Fruit fly (Drosophila melanogaster) whole organism, embryonic: ENCODE measurements around the gene CG43293.

Experiments used
- BtbVII ChIP-seq: fragments of 200-800 bp; sonication (Bioruptor generic); optimal IDR thresholded peaks from 3 replicates; lab custom pipeline; 2017; ENCODE audit warnings: missing biosample characterization, mild to moderate bottlenecking, missing genetic modification characterization
- Bteb2 ChIP-seq: fragments of 200-800 bp; sonication (Bioruptor generic); optimal IDR thresholded peaks from 2 replicates; lab custom pipeline; 2016; ENCODE audit warnings: missing biosample characterization, missing genetic modification characterization
- C15 ChIP-seq: fragments of 200-800 bp; sonication (Bioruptor generic); IDR thresholded peaks from 3 replicates; pipeline ENCODE4 v1.3.6; 2022; ENCODE audit warnings: missing biosample characterization, missing genetic modification characterization
- CG10462 ChIP-seq: fragments of 200-800 bp; sonication (Bioruptor generic); optimal IDR thresholded peaks from 2 replicates; lab custom pipeline; 2016; ENCODE audit warnings: missing biosample characterization, missing genetic modification characterization
- CG11456 ChIP-seq: fragments of 200-800 bp; sonication (Bioruptor generic); IDR thresholded peaks from 3 replicates; pipeline ENCODE4 v1.3.6; 2022; ENCODE audit warnings: missing biosample characterization, missing genetic modification characterization
- CG11723 ChIP-seq: fragments of 200-800 bp; sonication (Bioruptor generic); optimal IDR thresholded peaks from 2 replicates; lab custom pipeline; 2017; ENCODE audit warnings: missing biosample characterization, mild to moderate bottlenecking, missing genetic modification characterization
- CG12236 ChIP-seq: fragments of 200-800 bp; sonication (Bioruptor generic); optimal IDR thresholded peaks from 2 replicates; lab custom pipeline; 2016; ENCODE audit warnings: missing biosample characterization, missing genetic modification characterization
- CG15601 ChIP-seq: fragments of 200-800 bp; sonication (Bioruptor generic); optimal IDR thresholded peaks from 3 replicates; lab custom pipeline; 2019; ENCODE audit warnings: missing biosample characterization, mild to moderate bottlenecking, missing genetic modification characterization, moderate library complexity
- CG16863 ChIP-seq: fragments of 200-800 bp; sonication (Bioruptor generic); optimal IDR thresholded peaks from 3 replicates; lab custom pipeline; 2016; ENCODE audit warnings: missing biosample characterization, missing genetic modification characterization
- CG17328 ChIP-seq: fragments of 200-800 bp; sonication (Bioruptor generic); IDR thresholded peaks from 2 replicates; pipeline ENCODE4 v1.3.6; 2022; ENCODE audit warnings: missing biosample characterization, missing genetic modification characterization
- CG17359 ChIP-seq: fragments of 200-800 bp; sonication (Bioruptor generic); optimal IDR thresholded peaks from 3 replicates; lab custom pipeline; 2018; ENCODE audit warnings: missing biosample characterization, mild to moderate bottlenecking, missing genetic modification characterization, moderate library complexity
- CG17829 ChIP-seq: fragments of 200-800 bp; optimal IDR thresholded peaks from 2 replicates; lab custom pipeline; 2019; ENCODE audit warnings: missing biosample characterization, mild to moderate bottlenecking, missing genetic modification characterization, moderate library complexity
- CG18011 ChIP-seq: fragments of 200-800 bp; sonication (Bioruptor generic); optimal IDR thresholded peaks from 2 replicates; lab custom pipeline; 2017; ENCODE audit warnings: missing biosample characterization, missing genetic modification characterization, mild to moderate bottlenecking, moderate library complexity, missing genotype
- CG18619 ChIP-seq: fragments of 200-800 bp; sonication (Bioruptor generic); optimal IDR thresholded peaks from 3 replicates; lab custom pipeline; 2017; ENCODE audit warnings: missing biosample characterization, mild to moderate bottlenecking, missing genetic modification characterization
- CG34422 ChIP-seq: fragments of 200-800 bp; sonication (Bioruptor generic); IDR thresholded peaks from 3 replicates; pipeline ENCODE4 v1.3.6; 2022; ENCODE audit warnings: missing biosample characterization, missing genetic modification characterization
- CG3847 ChIP-seq: fragments of 200-800 bp; sonication (Bioruptor generic); IDR thresholded peaks from 2 replicates; pipeline ENCODE4 v1.3.6; 2022; ENCODE audit warnings: missing biosample characterization, missing genetic modification characterization
- CG4730 ChIP-seq: fragments of 200-800 bp; sonication (Bioruptor generic); IDR thresholded peaks from 2 replicates; pipeline ENCODE4 v1.3.6; 2022; ENCODE audit warnings: missing biosample characterization, missing genetic modification characterization
- CG6791 ChIP-seq: fragments of 200-800 bp; sonication (Bioruptor generic); IDR thresholded peaks from 3 replicates; pipeline ENCODE4 v1.3.6; 2022; ENCODE audit warnings: missing biosample characterization, missing genetic modification characterization; ENCODE audit not compliant: partially characterized antibody
- CG6854 ChIP-seq: fragments of 200-800 bp; sonication (Bioruptor generic); optimal IDR thresholded peaks from 3 replicates; lab custom pipeline; 2017; ENCODE audit warnings: missing biosample characterization, mild to moderate bottlenecking, missing genetic modification characterization
- CG7786 ChIP-seq: fragments of 200-800 bp; sonication (Bioruptor generic); optimal IDR thresholded peaks from 2 replicates; lab custom pipeline; 2016; ENCODE audit warnings: missing biosample characterization, missing genetic modification characterization
- CG9437 ChIP-seq: fragments of 200-800 bp; sonication (Bioruptor generic); optimal IDR thresholded peaks from 2 replicates; lab custom pipeline; 2018; ENCODE audit warnings: missing biosample characterization, mild to moderate bottlenecking, missing genetic modification characterization
- D19A ChIP-seq: fragments of 200-800 bp; optimal IDR thresholded peaks from 3 replicates; lab custom pipeline; 2019; ENCODE audit warnings: missing biosample characterization, mild to moderate bottlenecking, missing genetic modification characterization, moderate library complexity
- D19B ChIP-seq: fragments of 200-800 bp; sonication (Bioruptor generic); optimal IDR thresholded peaks from 2 replicates; lab custom pipeline; 2017; ENCODE audit warnings: missing biosample characterization, mild to moderate bottlenecking, missing genetic modification characterization
- Dfd ChIP-seq, 2 experiments: fragments of >200 bp; optimal IDR thresholded peaks; 2 replicates each; lab custom pipeline; 2017; ENCODE audit warnings: missing biosample characterization in 2 of 2, missing genetic modification characterization in 2 of 2
- Elba2 ChIP-seq: fragments of 200-800 bp; sonication (Bioruptor generic); optimal IDR thresholded peaks from 3 replicates; lab custom pipeline; 2016; ENCODE audit warnings: missing biosample characterization, missing genetic modification characterization
- Hr51 ChIP-seq, 2 experiments: fragments of 200-800 bp; sonication (Bioruptor generic); optimal IDR thresholded peaks; 2 replicates in 1 of 2; 3 replicates in 1 of 2; lab custom pipeline; 2016 to 2018; ENCODE audit warnings: missing biosample characterization in 2 of 2, missing genetic modification characterization in 2 of 2, mild to moderate bottlenecking in 1 of 2, moderate library complexity in 1 of 2
- Jarid2 ChIP-seq: fragments of 200-800 bp; sonication (Bioruptor generic); optimal IDR thresholded peaks from 3 replicates; lab custom pipeline; 2017; ENCODE audit warnings: mild to moderate bottlenecking, missing biosample characterization, missing genetic modification reagents, missing genetic modification characterization
- MTF-1 ChIP-seq: fragments of 200-800 bp; sonication (Bioruptor generic); optimal IDR thresholded peaks from 2 replicates; lab custom pipeline; 2018; ENCODE audit warnings: missing biosample characterization, mild to moderate bottlenecking, missing genetic modification characterization, borderline replicate concordance
- Med ChIP-seq: fragments of 200-800 bp; sonication (Bioruptor generic); peaks from one replicate; lab custom pipeline; 2016; ENCODE audit warnings: missing biosample characterization, missing genetic modification characterization, mild to moderate bottlenecking, inconsistent platforms, moderate library complexity
- Myb ChIP-seq: fragments of 200-800 bp; sonication (Bioruptor generic); optimal IDR thresholded peaks from 2 replicates; lab custom pipeline; 2016; ENCODE audit warnings: missing biosample characterization, missing genetic modification characterization
- Oli ChIP-seq: fragments of 200-800 bp; sonication (Bioruptor generic); optimal IDR thresholded peaks from 2 replicates; lab custom pipeline; 2018; ENCODE audit warnings: missing biosample characterization, mild to moderate bottlenecking, missing genetic modification characterization, moderate library complexity
- bcd ChIP-seq: fragments of 200-800 bp; sonication (Bioruptor generic); optimal IDR thresholded peaks from 2 replicates; lab custom pipeline; 2017; ENCODE audit warnings: missing biosample characterization, mild to moderate bottlenecking, missing genetic modification characterization
- dati ChIP-seq: fragments of 200-800 bp; sonication (Bioruptor generic); IDR thresholded peaks from 2 replicates; pipeline ENCODE4 v1.3.6; 2022; ENCODE audit warnings: missing biosample characterization, missing genetic modification characterization
- dmrt99B ChIP-seq: fragments of 200-800 bp; sonication (Bioruptor generic); optimal IDR thresholded peaks from 2 replicates; lab custom pipeline; 2018; ENCODE audit warnings: missing biosample characterization, mild to moderate bottlenecking, missing genetic modification characterization, moderate library complexity
- dpn ChIP-seq, 2 experiments: fragments of 200-800 bp; sonication (Bioruptor generic); optimal IDR thresholded peaks; 3 replicates each; lab custom pipeline; 2016; ENCODE audit warnings: missing biosample characterization in 2 of 2, missing genetic modification characterization in 2 of 2
- fd102C ChIP-seq: fragments of 200-800 bp; sonication (Bioruptor generic); optimal IDR thresholded peaks from 2 replicates; lab custom pipeline; 2018; ENCODE audit warnings: missing biosample characterization, mild to moderate bottlenecking, missing genetic modification characterization, moderate library complexity
- fd64A ChIP-seq: fragments of 200-800 bp; sonication (Bioruptor generic); optimal IDR thresholded peaks from 3 replicates; lab custom pipeline; 2018; ENCODE audit warnings: missing biosample characterization, mild to moderate bottlenecking, missing genetic modification characterization
- fu2 ChIP-seq: fragments of 200-800 bp; sonication (Bioruptor generic); optimal IDR thresholded peaks from 2 replicates; lab custom pipeline; 2016; ENCODE audit warnings: missing biosample characterization, missing genetic modification characterization
- her ChIP-seq: fragments of 200-800 bp; sonication (Bioruptor generic); optimal IDR thresholded peaks from 2 replicates; lab custom pipeline; 2016; ENCODE audit warnings: missing biosample characterization, missing genetic modification characterization
- hkb ChIP-seq, 2 experiments: fragments of 200-800 bp in 1 of 2; fragments of >200 bp in 1 of 2; sonication (Bioruptor generic) in 1 of 2; IDR thresholded peaks in 1 of 2; optimal IDR thresholded peaks in 1 of 2; 2 replicates each; pipeline versions ENCODE4 v1.3.6 to Lab custom; 2017 to 2022; ENCODE audit warnings: missing biosample characterization in 1 of 2, missing genetic modification characterization in 1 of 2
- kni ChIP-seq: fragments of 200-800 bp; sonication (Bioruptor generic); optimal IDR thresholded peaks from 3 replicates; lab custom pipeline; 2017; ENCODE audit warnings: mild to moderate bottlenecking, missing biosample characterization, missing genetic modification reagents, missing genetic modification characterization
- lov ChIP-seq, 2 experiments: fragments of 200-800 bp in 1 of 2; fragments of >200 bp in 1 of 2; sonication (Bioruptor generic) in 1 of 2; IDR thresholded peaks in 1 of 2; optimal IDR thresholded peaks in 1 of 2; 2 replicates in 1 of 2; 3 replicates in 1 of 2; pipeline versions ENCODE4 v1.3.6 to Lab custom; 2017 to 2022; ENCODE audit warnings: missing biosample characterization in 1 of 2, missing genetic modification characterization in 1 of 2
- odd ChIP-seq: fragments of 200-800 bp; sonication (Bioruptor generic); optimal IDR thresholded peaks from 2 replicates; lab custom pipeline; 2017; ENCODE audit warnings: missing biosample characterization, mild to moderate bottlenecking, missing genetic modification characterization
- phol ChIP-seq: fragments of 200-800 bp; sonication (Bioruptor generic); optimal IDR thresholded peaks from 3 replicates; lab custom pipeline; 2018; ENCODE audit warnings: missing biosample characterization, mild to moderate bottlenecking, missing genetic modification characterization, moderate library complexity
- sens-2 ChIP-seq: fragments of 200-800 bp; sonication (Bioruptor generic); IDR thresholded peaks from 2 replicates; pipeline ENCODE4 v1.3.6; 2022; ENCODE audit warnings: missing biosample characterization, missing genetic modification characterization
- seq ChIP-seq: fragments of 200-800 bp; sonication (Bioruptor generic); IDR thresholded peaks from 2 replicates; pipeline ENCODE4 v1.3.6; 2022; ENCODE audit warnings: missing biosample characterization, missing genetic modification characterization
- stc ChIP-seq: fragments of 200-800 bp; sonication (Bioruptor generic); IDR thresholded peaks from 2 replicates; pipeline ENCODE4 v1.3.6; 2022; ENCODE audit warnings: missing biosample characterization, missing genetic modification characterization
- trem ChIP-seq: fragments of 200-800 bp; optimal IDR thresholded peaks from 3 replicates; lab custom pipeline; 2019; ENCODE audit warnings: missing biosample characterization, mild to moderate bottlenecking, missing genetic modification characterization, moderate library complexity
- vvl ChIP-seq: fragments of 200-800 bp; sonication (Bioruptor generic); IDR thresholded peaks from 2 replicates; pipeline ENCODE4 v1.3.6; 2022; ENCODE audit warnings: missing biosample characterization, missing genetic modification characterization

CG43293 gene

DNA sequence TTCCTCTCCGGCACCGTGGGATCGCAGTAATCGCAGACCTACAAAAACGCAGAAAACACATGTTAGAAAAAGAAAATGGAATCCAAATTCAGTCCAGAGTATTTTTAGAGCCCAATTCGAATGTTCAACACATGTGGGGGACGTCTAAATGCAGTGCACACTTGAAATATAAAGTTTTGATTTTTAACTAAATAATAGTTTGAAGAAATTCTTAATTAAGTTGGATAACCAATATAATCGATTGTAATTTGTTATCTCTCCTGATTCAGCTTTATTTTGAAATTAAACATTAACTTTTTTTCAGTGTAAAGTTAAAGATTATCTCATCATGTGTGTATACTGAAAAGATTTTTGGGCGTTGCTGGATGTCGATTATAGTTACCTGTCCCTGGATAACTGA, 32.2 kb downstream of the CG43293 start (continued):
- TF ChIP-seq CG18619 (GFP tag; lab: Kevin White, UChicago), result peak; percentile 27
- TF ChIP-seq odd (GFP tag; lab: Kevin White, UChicago), result peak; percentile 35
- TF ChIP-seq CG17829 (tag; lab: Kevin White, UChicago), result peak; percentile 84
- peak; percentile 31; the same call in 1 of the 2 replicates for TF ChIP-seq seq (GFP tag; lab: Robert Waterston, UW)
- peak; percentile 69 for TF ChIP-seq Med (GFP tag; lab: Kevin White, UChicago)
- TF ChIP-seq bcd (GFP tag; lab: Kevin White, UChicago), result peak; percentile 36
- peak; percentile 38 to 54 for TF ChIP-seq dpn (GFP tag; optimal IDR thresholded peaks at IDR 0.05; lab: Kevin White, UChicago)
- no peak for TF ChIP-seq D19B (GFP tag; lab: Kevin White, UChicago)
- TF ChIP-seq Hr51 (GFP tag; optimal IDR thresholded peaks at IDR 0.05; lab: Kevin White, UChicago), result peak in 1 of 2 experiments; percentile 71
- TF ChIP-seq CG10462 (GFP tag; lab: Kevin White, UChicago), result peak; percentile 24
- TF ChIP-seq C15 (GFP tag; lab: Robert Waterston, UW), result 0 out of 3 replicates have a peak, but pooled peaks have one; percentile 29
- TF ChIP-seq CG17359 (tag; lab: Kevin White, UChicago), result peak; percentile 80
- no peak for TF ChIP-seq fd102C
- TF ChIP-seq stc (GFP tag; lab: Robert Waterston, UW), result peak; percentile 74; the same call in 1 of the 2 replicates
- no peak for TF ChIP-seq Jarid2 (GFP tag; lab: Kevin White, UChicago)
- TF ChIP-seq MTF-1, result peak; percentile 9
- no peak for TF ChIP-seq hkb (optimal IDR thresholded peaks at IDR 0.05; lab: Kevin White, UChicago)
- TF ChIP-seq hkb (GFP tag; IDR thresholded peaks at IDR 0.05; lab: Robert Waterston, UW), result peak; percentile 53; the same call in 1 of the 2 replicates
- TF ChIP-seq lov (optimal IDR thresholded peaks at IDR 0.05; lab: Kevin White, UChicago), result no peak
- 0 out of 3 replicates have a peak, but pooled peaks have one; percentile 47 for TF ChIP-seq lov (GFP tag; IDR thresholded peaks at IDR 0.05; lab: Robert Waterston, UW)
- peak; percentile 93 for TF ChIP-seq vvl (GFP tag; lab: Robert Waterston, UW)
- 0 out of 2 replicates have a peak, but pooled peaks have one; percentile 4 for TF ChIP-seq CG3847 (GFP tag; lab: Robert Waterston, UW)
- TF ChIP-seq CG15601 (tag; lab: Kevin White, UChicago), result peak; percentile 84
- no peak for TF ChIP-seq kni (GFP tag; lab: Kevin White, UChicago)
- TF ChIP-seq CG17328, result peak; percentile 89
- TF ChIP-seq CG11456, result no peak
- no peak for TF ChIP-seq CG18011 (GFP tag; lab: Kevin White, UChicago)
- no peak for TF ChIP-seq Elba2 (GFP tag; lab: Kevin White, UChicago)
- no peak for TF ChIP-seq CG6854 (GFP tag; lab: Kevin White, UChicago)
- TF ChIP-seq fd64A (GFP tag; lab: Kevin White, UChicago), result no peak
- TF ChIP-seq CG11723 (GFP tag; lab: Kevin White, UChicago), result peak; percentile 17
- no peak for TF ChIP-seq CG7786
- TF ChIP-seq Oli (tag; lab: Kevin White, UChicago), result peak; percentile 77
- peak; percentile 77 for TF ChIP-seq dmrt99B (tag; lab: Kevin White, UChicago)
- no peak for TF ChIP-seq Dfd (GFP tag; optimal IDR thresholded peaks at IDR 0.05; lab: Kevin White, UChicago)
- no peak for TF ChIP-seq her
- TF ChIP-seq CG34422 (GFP tag; lab: Robert Waterston, UW), result peak; percentile 58
- TF ChIP-seq CG16863 (GFP tag; lab: Kevin White, UChicago), result peak; percentile 53
- TF ChIP-seq Myb, result peak; percentile 6
- peak; percentile 4 for TF ChIP-seq Bteb2 (GFP tag; lab: Kevin White, UChicago)
- peak; percentile 78 for TF ChIP-seq D19A
- TF ChIP-seq BtbVII, result no peak
- TF ChIP-seq CG9437 (GFP tag; lab: Kevin White, UChicago), result peak; percentile 14
- TF ChIP-seq CG12236, result peak; percentile 28
- no peak for TF ChIP-seq fu2 (GFP tag; lab: Kevin White, UChicago)
- TF ChIP-seq CG6791 (GFP tag; lab: Robert Waterston, UW), result no peak
- TF ChIP-seq CG4730 (GFP tag; lab: Robert Waterston, UW), result peak; percentile 63
- peak; percentile 48; the same call in 1 of the 2 replicates for TF ChIP-seq sens-2
- TF ChIP-seq trem (tag; lab: Kevin White, UChicago), result peak; percentile 86
- TF ChIP-seq phol, result peak; percentile 86
- TF ChIP-seq dati (GFP tag; lab: Robert Waterston, UW), result 0 out of 2 replicates have a peak, but pooled peaks have one; percentile 38
